Worm (Caenorhabditis elegans) whole organism, L1 larva: Measurements from ENCODE around the gene F31E3.6.

ENCODE experiments used
- C04F5.9 ChIP-seq: sonication (generic microtip); optimal IDR thresholded peaks from 2 replicates; lab custom pipeline; 2016; ENCODE audit warnings: missing genetic modification characterization, missing compliant biosample characterization
- C16A3.4 ChIP-seq: fragments of 150-350 bp; optimal IDR thresholded peaks from 2 replicates; lab custom pipeline; 2014; ENCODE audit warnings: missing biosample characterization, missing genetic modification characterization
- C34B4.2 ChIP-seq: sonication (generic microtip); optimal IDR thresholded peaks from 2 replicates; lab custom pipeline; 2017; ENCODE audit warnings: mild to moderate bottlenecking, missing genetic modification characterization, missing compliant biosample characterization
- aly-2 ChIP-seq: fragments of 150-350 bp; optimal IDR thresholded peaks from 2 replicates; lab custom pipeline; 2014; ENCODE audit warnings: missing biosample characterization, missing genetic modification characterization
- ama-1 ChIP-seq: fragments of 150-350 bp; optimal IDR thresholded peaks from 2 replicates; lab custom pipeline; 2014
- ceh-8 ChIP-seq: fragments of 200-800 bp; sonication (Bioruptor generic); optimal IDR thresholded peaks from 2 replicates; lab custom pipeline; 2018; ENCODE audit warnings: mild to moderate bottlenecking, missing genetic modification characterization, moderate library complexity, missing compliant biosample characterization
- ces-1 ChIP-seq: fragments of 150-350 bp; optimal IDR thresholded peaks from 2 replicates; lab custom pipeline; 2014; ENCODE audit warnings: missing biosample characterization, missing genetic modification reagents, missing genetic modification characterization
- dsc-1 ChIP-seq: sonication (generic microtip); optimal IDR thresholded peaks from 2 replicates; lab custom pipeline; 2016; ENCODE audit warnings: mild to moderate bottlenecking, missing genetic modification characterization, missing compliant biosample characterization
- efl-1 ChIP-seq, 4 experiments: fragments of 150-350 bp; optimal IDR thresholded peaks in 3 of 4; peaks in 1 of 4; 1 replicate in 1 of 4; 2 replicates in 3 of 4; lab custom pipeline; 2014; ENCODE audit warnings: missing biosample characterization in 2 of 4, missing genetic modification characterization in 2 of 4, missing genetic modification reagents in 2 of 4
- egl-13 ChIP-seq: sonication (generic microtip); optimal IDR thresholded peaks from 2 replicates; lab custom pipeline; 2016; ENCODE audit warnings: missing genotype, missing genetic modification reagents, missing genetic modification characterization, missing compliant biosample characterization
- fkh-4 ChIP-seq: sonication (generic microtip); optimal IDR thresholded peaks from 2 replicates; lab custom pipeline; 2016; ENCODE audit warnings: missing compliant biosample characterization, missing genetic modification characterization, borderline replicate concordance
- fos-1 ChIP-seq: fragments of 150-350 bp; optimal IDR thresholded peaks from 2 replicates; lab custom pipeline; 2014; ENCODE audit warnings: missing biosample characterization, missing genetic modification characterization
- hlh-17 ChIP-seq: fragments of 200-800 bp; sonication (Bioruptor generic); optimal IDR thresholded peaks from 2 replicates; lab custom pipeline; 2018; ENCODE audit warnings: missing genetic modification characterization, mild to moderate bottlenecking, missing compliant biosample characterization, moderate library complexity, borderline replicate concordance
- isw-1 ChIP-seq: fragments of 200-800 bp; sonication (Bioruptor generic); IDR thresholded peaks from 2 replicates; pipeline ENCODE4 v1.3.6; 2022; ENCODE audit warnings: missing genetic modification characterization, missing compliant biosample characterization
- lin-14 ChIP-seq: fragments of 200-800 bp; sonication (Bioruptor generic); optimal IDR thresholded peaks from 2 replicates; lab custom pipeline; 2018; ENCODE audit warnings: mild to moderate bottlenecking, missing genetic modification characterization, moderate library complexity, missing compliant biosample characterization
- lin-35 ChIP-seq, 2 experiments: fragments of 150-350 bp; optimal IDR thresholded peaks; 2 replicates each; lab custom pipeline; 2014; ENCODE audit warnings: missing biosample characterization in 2 of 2, missing genetic modification characterization in 2 of 2, missing genetic modification reagents in 2 of 2
- lin-39 ChIP-seq: fragments of 150-350 bp; optimal IDR thresholded peaks from 2 replicates; lab custom pipeline; 2014; ENCODE audit warnings: missing biosample characterization, missing genetic modification reagents, missing genetic modification characterization
- lsy-2 ChIP-seq, 2 experiments: fragments of 150-350 bp; optimal IDR thresholded peaks; 2 replicates each; lab custom pipeline; 2014; ENCODE audit warnings: missing biosample characterization in 2 of 2, missing genetic modification characterization in 2 of 2
- mdl-1 ChIP-seq, 2 experiments: fragments of 150-350 bp; optimal IDR thresholded peaks; 2 replicates each; lab custom pipeline; 2014 to 2017; ENCODE audit warnings: missing biosample characterization in 2 of 2, missing genetic modification characterization in 2 of 2, inconsistent platforms in 1 of 2
- mef-2 ChIP-seq: fragments of 150-350 bp; optimal IDR thresholded peaks from 2 replicates; lab custom pipeline; 2014; ENCODE audit warnings: missing biosample characterization, missing genetic modification characterization
- mep-1 ChIP-seq: fragments of 150-350 bp; optimal IDR thresholded peaks from 2 replicates; lab custom pipeline; 2014; ENCODE audit warnings: missing biosample characterization, missing genetic modification characterization
- nhr-19 ChIP-seq: fragments of 200-800 bp; sonication (Bioruptor generic); conservative IDR thresholded peaks from 2 replicates; pipeline ENCODE4 v1.3.6; 2022; ENCODE audit warnings: missing genetic modification characterization, missing compliant biosample characterization
- nhr-20 ChIP-seq: sonication (generic microtip); optimal IDR thresholded peaks from 2 replicates; lab custom pipeline; 2016; ENCODE audit warnings: mild to moderate bottlenecking, missing genetic modification characterization, missing compliant biosample characterization
- nhr-237 ChIP-seq: fragments of 150-350 bp; optimal IDR thresholded peaks from 2 replicates; lab custom pipeline; 2014; ENCODE audit warnings: missing biosample characterization, missing genetic modification characterization
- nhr-47 ChIP-seq: sonication (generic microtip); optimal IDR thresholded peaks from 2 replicates; lab custom pipeline; 2016; ENCODE audit warnings: mild to moderate bottlenecking, missing genetic modification characterization, moderate library complexity, missing compliant biosample characterization
- nhr-71 ChIP-seq: sonication (generic microtip); optimal IDR thresholded peaks from 2 replicates; lab custom pipeline; 2016; ENCODE audit warnings: mild to moderate bottlenecking, missing genetic modification characterization, moderate library complexity, missing compliant biosample characterization
- nhr-84 ChIP-seq: sonication (generic microtip); optimal IDR thresholded peaks from 2 replicates; lab custom pipeline; 2017; ENCODE audit warnings: missing biosample characterization, missing genetic modification characterization
- nhr-85 ChIP-seq: sonication (generic microtip); peaks from one replicate; lab custom pipeline; 2016; ENCODE audit warnings: missing genetic modification characterization, inconsistent platforms, missing compliant biosample characterization
- pag-3 ChIP-seq: sonication (generic microtip); optimal IDR thresholded peaks from 2 replicates; lab custom pipeline; 2017; ENCODE audit warnings: missing genetic modification characterization, mild to moderate bottlenecking, missing compliant biosample characterization, antibody characterized with exemption, borderline replicate concordance; ENCODE audit not compliant: insufficient read depth
- rnt-1 ChIP-seq: sonication (generic microtip); optimal IDR thresholded peaks from 2 replicates; lab custom pipeline; 2016; ENCODE audit warnings: mild to moderate bottlenecking, missing genetic modification characterization, moderate library complexity, missing compliant biosample characterization
- snu-23 ChIP-seq: sonication (generic microtip); optimal IDR thresholded peaks from 2 replicates; lab custom pipeline; 2016; ENCODE audit warnings: missing genetic modification characterization, missing compliant biosample characterization
- sptf-1 ChIP-seq: fragments of 150-350 bp; optimal IDR thresholded peaks from 2 replicates; lab custom pipeline; 2014; ENCODE audit warnings: missing biosample characterization, missing genetic modification characterization
- sup-37 ChIP-seq: fragments of 200-800 bp; sonication (Bioruptor generic); optimal IDR thresholded peaks from 2 replicates; lab custom pipeline; 2018; ENCODE audit warnings: mild to moderate bottlenecking, missing genetic modification characterization, missing compliant biosample characterization
- swsn-7 ChIP-seq: sonication (generic microtip); optimal IDR thresholded peaks from 2 replicates; lab custom pipeline; 2016; ENCODE audit warnings: missing genetic modification characterization, missing compliant biosample characterization
- tbx-2 ChIP-seq: sonication (generic microtip); optimal IDR thresholded peaks from 2 replicates; lab custom pipeline; 2016; ENCODE audit warnings: missing genetic modification characterization, missing compliant biosample characterization
- tlp-1 ChIP-seq: fragments of 150-350 bp; optimal IDR thresholded peaks from 2 replicates; lab custom pipeline; 2014; ENCODE audit warnings: missing biosample characterization, missing genetic modification characterization
- unc-130 ChIP-seq: fragments of 150-350 bp; optimal IDR thresholded peaks from 2 replicates; lab custom pipeline; 2017; ENCODE audit warnings: missing biosample characterization, missing genetic modification characterization, inconsistent platforms
- unc-30 ChIP-seq: sonication (generic microtip); optimal IDR thresholded peaks from 2 replicates; lab custom pipeline; 2017; ENCODE audit warnings: missing biosample characterization, missing genetic modification characterization
- unc-62 ChIP-seq: fragments of 150-350 bp; optimal IDR thresholded peaks from 2 replicates; lab custom pipeline; 2014; ENCODE audit warnings: missing biosample characterization, missing genetic modification reagents, missing genetic modification characterization
- vab-15 ChIP-seq: sonication (generic microtip); optimal IDR thresholded peaks from 2 replicates; lab custom pipeline; 2017; ENCODE audit warnings: missing genotype, mild to moderate bottlenecking, missing genetic modification characterization, missing compliant biosample characterization
- xbp-1 ChIP-seq: sonication (generic microtip); optimal IDR thresholded peaks from 2 replicates; lab custom pipeline; 2016; ENCODE audit warnings: missing genetic modification characterization, missing compliant biosample characterization
- ztf-4 ChIP-seq: fragments of 150-350 bp; optimal IDR thresholded peaks from 2 replicates; lab custom pipeline; 2014; ENCODE audit warnings: missing biosample characterization, missing genetic modification characterization

The F31E3.6 gene

ce11 chrIII:6978875-6979274, 3.0 kb upstream of the F31E3.6 start (continued):
- peak; percentile 80 for TF ChIP-seq unc-62 (GFP tag; lab: Kevin White, UChicago)
- no peak for TF ChIP-seq tlp-1
- TF ChIP-seq nhr-47 (tag; lab: Kevin White, UChicago) = peak; percentile 49
- TF ChIP-seq ceh-8 (GFP tag; lab: Kevin White, UChicago) = no peak
- TF ChIP-seq efl-1 (optimal IDR thresholded peaks at IDR 0.05; lab: Kevin White, UChicago) = peak; percentile 48 to 62
- peak; percentile 40 to 82 for TF ChIP-seq efl-1 (GFP tag; optimal IDR thresholded peaks at IDR 0.05 in 1 of 2; lab: Kevin White, UChicago)
- TF ChIP-seq rnt-1 (tag; lab: Kevin White, UChicago) = peak; percentile 68
- TF ChIP-seq nhr-20 = peak; percentile 71
- TF ChIP-seq aly-2 (tag; lab: Kevin White, UChicago) = peak; percentile 11
- no peak for TF ChIP-seq mef-2 (tag; lab: Kevin White, UChicago)
- TF ChIP-seq fos-1 (tag; lab: Kevin White, UChicago) = peak; percentile 34
- TF ChIP-seq xbp-1 (tag; lab: Kevin White, UChicago) = peak; percentile 20
- TF ChIP-seq lin-14 = peak; percentile 91
- TF ChIP-seq nhr-19 = peak; percentile 62

- TF ChIP-seq sptf-1 (tag; lab: Kevin White, UChicago) = no peak
- no peak for TF ChIP-seq egl-13 (tag; lab: Kevin White, UChicago)
- TF ChIP-seq nhr-237 = no peak
- TF ChIP-seq isw-1 (GFP tag; lab: Robert Waterston, UW) = no peak
- no peak for TF ChIP-seq nhr-84 (tag; lab: Kevin White, UChicago)
- TF ChIP-seq lin-14 = no peak
- TF ChIP-seq fkh-4 = no peak
- TF ChIP-seq hlh-17 (GFP tag; lab: Kevin White, UChicago) = no peak
- no peak for TF ChIP-seq xbp-1 (tag; lab: Kevin White, UChicago)
- TF ChIP-seq, all 84 proteins: peak for 0
Measured at ce11 chrIII:6979584-6979983, 2.3 kb upstream of the F31E3.6 start, which contains the start of gene ceh-20. Gene ceh-20, plus strand, starts transcription at chrIII:6979884.

ce11 chrIII:6985125-6985524, 3.2 kb downstream of the F31E3.6 start:
- peak; percentile 42 for TF ChIP-seq nhr-19
- TF ChIP-seq C04F5.9 (tag; lab: Kevin White, UChicago) = peak; percentile 84
- TF ChIP-seq isw-1 (GFP tag; lab: Robert Waterston, UW) = peak; percentile 23; the same call in 1 of the 2 replicates
- TF ChIP-seq, all 84 proteins: peak for 3; not testable (repeated sequence) for 81

- peak; percentile 75 for TF ChIP-seq C04F5.9 (tag; lab: Kevin White, UChicago)
- TF ChIP-seq nhr-85 = no peak
- TF ChIP-seq fos-1 (tag; lab: Kevin White, UChicago) = no peak
- TF ChIP-seq sup-37 = peak; percentile 16
- peak; percentile 65 for TF ChIP-seq unc-130 (tag; lab: Kevin White, UChicago)
- TF ChIP-seq ama-1 (lab: Kevin White, UChicago) = no peak
- peak; percentile 52 for TF ChIP-seq nhr-20
- TF ChIP-seq lin-35 (GFP tag; optimal IDR thresholded peaks at IDR 0.05; lab: Kevin White, UChicago) = peak in 1 of 2 experiments; percentile 22
- TF ChIP-seq fkh-4 = peak; percentile 3
- peak; percentile 57 for TF ChIP-seq tbx-2 (tag; lab: Kevin White, UChicago)
- TF ChIP-seq xbp-1 (tag; lab: Kevin White, UChicago) = peak; percentile 30
- TF ChIP-seq snu-23 = peak; percentile 73
- TF ChIP-seq efl-1 (optimal IDR thresholded peaks at IDR 0.05; lab: Kevin White, UChicago) = peak; percentile 11 to 35
- no peak for TF ChIP-seq efl-1 (GFP tag; optimal IDR thresholded peaks at IDR 0.05 in 1 of 2; lab: Kevin White, UChicago)
- peak; percentile 18 for TF ChIP-seq mep-1 (tag; lab: Kevin White, UChicago)
- peak; percentile 42 for TF ChIP-seq nhr-47 (tag; lab: Kevin White, UChicago)
- peak in 1 of 2 experiments; percentile 12 for TF ChIP-seq mdl-1 (tag; optimal IDR thresholded peaks at IDR 0.05; lab: Kevin White, UChicago)
- TF ChIP-seq rnt-1 (tag; lab: Kevin White, UChicago) = peak; percentile 63
- peak; percentile 32 for TF ChIP-seq C16A3.4 (tag; lab: Kevin White, UChicago)
- TF ChIP-seq lin-39 (tag; lab: Kevin White, UChicago) = peak; percentile 86
- peak; percentile 88 for TF ChIP-seq lin-14
- peak; percentile 63 to 89 for TF ChIP-seq lsy-2 (tag; optimal IDR thresholded peaks at IDR 0.05; lab: Kevin White, UChicago)
- peak; percentile 43 for TF ChIP-seq swsn-7 (tag; lab: Kevin White, UChicago)
- peak; percentile 39 for TF ChIP-seq ztf-4 (tag; lab: Kevin White, UChicago)
- TF ChIP-seq vab-15 (tag; lab: Kevin White, UChicago) = peak; percentile 93
- TF ChIP-seq dsc-1 = peak; percentile 57
- TF ChIP-seq nhr-71 = peak; percentile 93
- TF ChIP-seq unc-62 (GFP tag; lab: Kevin White, UChicago) = no peak
- TF ChIP-seq C34B4.2 (tag; lab: Kevin White, UChicago) = no peak
- TF ChIP-seq ces-1 (GFP tag; lab: Kevin White, UChicago) = no peak
- TF ChIP-seq mef-2 (tag; lab: Kevin White, UChicago) = peak; percentile 61
- no peak for TF ChIP-seq pag-3 (tag; lab: Kevin White, UChicago)
- TF ChIP-seq unc-30 (tag; lab: Kevin White, UChicago) = no peak
- peak; percentile 84 for TF ChIP-seq nhr-19
Measured at ce11 chrIII:6988060-6988459, 6.2 kb downstream of the F31E3.6 start.
